Fruit fly (Drosophila melanogaster) whole organism, pupa: ENCODE measurements around the gene CG13062.

Source experiments
- CG10348 ChIP-seq: fragments of 200-800 bp; sonication (Bioruptor generic); IDR thresholded peaks from 2 replicates; pipeline ENCODE4 v1.3.6; 2022; ENCODE audit warnings: missing biosample characterization, missing genetic modification characterization
- CG13204 ChIP-seq: fragments of 200-800 bp; sonication (Bioruptor generic); optimal IDR thresholded peaks from 2 replicates; lab custom pipeline; 2018; ENCODE audit warnings: missing biosample characterization, mild to moderate bottlenecking, missing genetic modification characterization, moderate library complexity
- CG14655 ChIP-seq: fragments of 200-800 bp; sonication (Bioruptor generic); optimal IDR thresholded peaks from 3 replicates; lab custom pipeline; 2017; ENCODE audit warnings: mild to moderate bottlenecking, missing biosample characterization, missing genetic modification reagents, missing genetic modification characterization
- CG15710 ChIP-seq: fragments of 200-800 bp; sonication (Bioruptor generic); optimal IDR thresholded peaks from 2 replicates; lab custom pipeline; 2018; ENCODE audit warnings: missing biosample characterization, mild to moderate bottlenecking, missing genetic modification characterization, moderate library complexity
- CG32121 ChIP-seq: fragments of 200-800 bp; sonication (Bioruptor generic); IDR thresholded peaks from 2 replicates; pipeline ENCODE4 v1.3.6; 2022; ENCODE audit warnings: missing biosample characterization, missing genetic modification characterization
- CG4496 ChIP-seq: fragments of 200-800 bp; sonication (Bioruptor generic); IDR thresholded peaks from 3 replicates; pipeline ENCODE4 v1.3.6; 2022; ENCODE audit warnings: missing biosample characterization, missing genetic modification characterization
- CG8159 ChIP-seq: fragments of 200-800 bp; sonication (Bioruptor generic); optimal IDR thresholded peaks from 3 replicates; lab custom pipeline; 2018; ENCODE audit warnings: missing biosample characterization, mild to moderate bottlenecking, missing genetic modification characterization, moderate library complexity
- D1 ChIP-seq: fragments of 200-800 bp; sonication (Bioruptor generic); optimal IDR thresholded peaks from 2 replicates; lab custom pipeline; 2018; ENCODE audit warnings: missing biosample characterization, mild to moderate bottlenecking, missing genetic modification characterization, moderate library complexity
- EcR ChIP-seq: fragments of 200-800 bp; sonication (Bioruptor generic); optimal IDR thresholded peaks from 3 replicates; lab custom pipeline; 2019; ENCODE audit warnings: missing biosample characterization, missing genetic modification characterization, mild to moderate bottlenecking, moderate library complexity, missing genetic modification reagents
- Pif1A ChIP-seq: fragments of 200-800 bp; sonication (Bioruptor generic); optimal IDR thresholded peaks from 3 replicates; lab custom pipeline; 2016; ENCODE audit warnings: missing biosample characterization, missing genetic modification characterization
- Snoo ChIP-seq: fragments of 200-800 bp; sonication (Bioruptor generic); optimal IDR thresholded peaks from 3 replicates; lab custom pipeline; 2017; ENCODE audit warnings: missing biosample characterization, mild to moderate bottlenecking, missing genetic modification characterization, inconsistent platforms
- gl ChIP-seq: fragments of 200-800 bp; sonication (Bioruptor generic); optimal IDR thresholded peaks from 2 replicates; lab custom pipeline; 2018; ENCODE audit warnings: missing biosample characterization, mild to moderate bottlenecking, missing genetic modification characterization
- rn ChIP-seq: fragments of 200-800 bp; sonication (Bioruptor generic); IDR thresholded peaks from 2 replicates; pipeline ENCODE4 v1.3.6; 2022; ENCODE audit warnings: missing biosample characterization, missing genetic modification characterization

DNA sequence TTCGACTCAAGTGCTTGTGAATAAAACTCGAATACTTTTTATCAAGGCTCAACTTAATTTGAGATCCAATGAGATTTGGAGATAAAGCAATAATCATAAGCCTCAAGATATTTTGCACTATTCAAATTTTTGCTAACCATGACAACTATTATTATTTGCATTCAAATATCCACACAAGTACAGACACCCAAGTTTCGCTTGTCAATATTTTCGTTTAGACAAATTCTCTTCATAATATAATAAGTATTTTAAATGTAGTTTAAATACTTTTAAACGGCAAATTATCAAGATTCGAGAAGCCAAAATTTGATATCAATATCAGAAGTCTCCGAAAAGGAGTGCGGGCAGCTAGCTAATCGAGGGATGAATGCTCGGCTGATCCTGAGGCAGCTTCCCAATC lies 15.4 kb downstream of the CG13062 start, which contains the start of gene CG33061:
- TF ChIP-seq Snoo (tag; lab: Kevin White, UChicago) (no peak), CG13204 (no peak), gl (tag; lab: Kevin White, UChicago) (no peak), CG15710 (tag; lab: Kevin White, UChicago) (no peak), CG4496 (GFP tag; lab: Robert Waterston, UW) (no peak), CG8159 (tag; lab: Kevin White, UChicago) (no peak), CG10348 (no peak), CG14655 (GFP tag; lab: Kevin White, UChicago) (no peak), Pif1A (GFP tag; lab: Kevin White, UChicago) (no peak), D1 (tag; lab: Kevin White, UChicago) (no peak), EcR (no peak), CG32121 (GFP tag; lab: Robert Waterston, UW) (no peak), rn (no peak)
